Fruit fly (Drosophila melanogaster) whole organism, embryonic: ENCODE results near the gene Vti1a.

Source experiments
- Aef1 ChIP-seq: fragments of 200-800 bp; sonication (Bioruptor generic); IDR thresholded peaks from 3 replicates; pipeline ENCODE4 v1.3.6; 2022; ENCODE audit warnings: missing biosample characterization, missing genetic modification characterization
- BtbVII ChIP-seq: fragments of 200-800 bp; sonication (Bioruptor generic); optimal IDR thresholded peaks from 3 replicates; lab custom pipeline; 2017; ENCODE audit warnings: missing biosample characterization, mild to moderate bottlenecking, missing genetic modification characterization
- CG10654 ChIP-seq: fragments of 200-800 bp; sonication (Bioruptor generic); optimal IDR thresholded peaks from 2 replicates; lab custom pipeline; 2016; ENCODE audit warnings: missing biosample characterization, missing genetic modification characterization
- CG13287 ChIP-seq: fragments of 200-800 bp; sonication (Bioruptor generic); IDR thresholded peaks from 2 replicates; pipeline ENCODE4 v1.3.6; 2022; ENCODE audit warnings: missing biosample characterization, missing genetic modification characterization; ENCODE audit not compliant: partially characterized antibody
- CG13894 ChIP-seq: fragments of 200-800 bp; sonication (Bioruptor generic); optimal IDR thresholded peaks from 3 replicates; lab custom pipeline; 2018; ENCODE audit warnings: missing biosample characterization, mild to moderate bottlenecking, missing genetic modification characterization, moderate library complexity
- CG14050 ChIP-seq: fragments of 200-800 bp; sonication (Bioruptor generic); IDR thresholded peaks from 3 replicates; pipeline ENCODE4 v1.3.6; 2022; ENCODE audit warnings: missing biosample characterization, missing genetic modification characterization
- CG14710 ChIP-seq: fragments of 200-800 bp; sonication (Bioruptor generic); optimal IDR thresholded peaks from 3 replicates; lab custom pipeline; 2019; ENCODE audit warnings: missing biosample characterization, mild to moderate bottlenecking, missing genetic modification characterization, moderate library complexity
- CG1602 ChIP-seq: fragments of 200-800 bp; sonication (Bioruptor generic); optimal IDR thresholded peaks from 3 replicates; lab custom pipeline; 2016; ENCODE audit warnings: missing biosample characterization, missing genetic modification characterization
- CG16779 ChIP-seq: fragments of 200-800 bp; sonication (Bioruptor generic); IDR thresholded peaks from 2 replicates; pipeline ENCODE4 v1.3.6; 2022; ENCODE audit warnings: missing biosample characterization, missing genetic modification characterization
- CG16813 ChIP-seq: fragments of 200-800 bp; sonication (Bioruptor generic); IDR thresholded peaks from 3 replicates; pipeline ENCODE4 v1.3.6; 2022; ENCODE audit warnings: missing biosample characterization, missing genetic modification characterization; ENCODE audit not compliant: partially characterized antibody
- CG2712 ChIP-seq: fragments of 200-800 bp; optimal IDR thresholded peaks from 3 replicates; lab custom pipeline; 2019; ENCODE audit warnings: missing biosample characterization, mild to moderate bottlenecking, missing genetic modification characterization, moderate library complexity
- CG31365 ChIP-seq: fragments of 200-800 bp; sonication (Bioruptor generic); optimal IDR thresholded peaks from 2 replicates; lab custom pipeline; 2018; ENCODE audit warnings: missing biosample characterization, mild to moderate bottlenecking, missing genetic modification characterization
- CG31441 ChIP-seq: fragments of 200-800 bp; sonication (Bioruptor generic); IDR thresholded peaks from 2 replicates; pipeline ENCODE4 v1.3.6; 2022; ENCODE audit warnings: missing biosample characterization, missing genetic modification characterization
- CG3163 ChIP-seq: fragments of 200-800 bp; sonication (Bioruptor generic); optimal IDR thresholded peaks from 3 replicates; lab custom pipeline; 2016; ENCODE audit warnings: missing biosample characterization, missing genetic modification characterization
- CG34376 ChIP-seq: fragments of 200-800 bp; sonication (Bioruptor generic); optimal IDR thresholded peaks from 2 replicates; lab custom pipeline; 2018; ENCODE audit warnings: missing biosample characterization, mild to moderate bottlenecking, missing genetic modification characterization
- CG4617 ChIP-seq: fragments of 200-800 bp; sonication (Bioruptor generic); optimal IDR thresholded peaks from 3 replicates; lab custom pipeline; 2016; ENCODE audit warnings: missing biosample characterization, missing genetic modification characterization, borderline replicate concordance
- CG6654 ChIP-seq: fragments of 200-800 bp; sonication (Bioruptor generic); optimal IDR thresholded peaks from 2 replicates; lab custom pipeline; 2017; ENCODE audit warnings: missing biosample characterization, mild to moderate bottlenecking, missing genetic modification characterization
- CG7786 ChIP-seq: fragments of 200-800 bp; sonication (Bioruptor generic); optimal IDR thresholded peaks from 2 replicates; lab custom pipeline; 2016; ENCODE audit warnings: missing biosample characterization, missing genetic modification characterization
- CG7987 ChIP-seq: fragments of 200-800 bp; sonication (Bioruptor generic); optimal IDR thresholded peaks from 2 replicates; lab custom pipeline; 2018; ENCODE audit warnings: missing biosample characterization, mild to moderate bottlenecking, missing genetic modification characterization, moderate library complexity
- CG8388 ChIP-seq: fragments of 200-800 bp; sonication (Bioruptor generic); optimal IDR thresholded peaks from 2 replicates; lab custom pipeline; 2019; ENCODE audit warnings: missing biosample characterization, mild to moderate bottlenecking, missing genetic modification characterization, moderate library complexity
- CG8478 ChIP-seq: fragments of >200 bp; optimal IDR thresholded peaks from 2 replicates; lab custom pipeline; 2018
- CG8924 ChIP-seq: fragments of 200-800 bp; optimal IDR thresholded peaks from 3 replicates; lab custom pipeline; 2019; ENCODE audit warnings: missing biosample characterization, mild to moderate bottlenecking, missing genetic modification characterization, moderate library complexity
- CHES-1-like ChIP-seq: fragments of 200-800 bp; sonication (Bioruptor generic); optimal IDR thresholded peaks from 2 replicates; lab custom pipeline; 2016; ENCODE audit warnings: missing biosample characterization, missing genetic modification characterization
- CoRest ChIP-seq: fragments of 200-800 bp; sonication (Bioruptor generic); optimal IDR thresholded peaks from 3 replicates; lab custom pipeline; 2018; ENCODE audit warnings: missing biosample characterization, mild to moderate bottlenecking, missing genetic modification characterization, moderate library complexity
- Dbx ChIP-seq: fragments of 200-800 bp; sonication (Bioruptor generic); IDR thresholded peaks from 3 replicates; pipeline ENCODE4 v1.3.6; 2022; ENCODE audit warnings: missing biosample characterization, missing genetic modification characterization
- Doc2 ChIP-seq: fragments of 200-800 bp; sonication (Bioruptor generic); IDR thresholded peaks from 2 replicates; pipeline ENCODE4 v1.3.6; 2022; ENCODE audit warnings: missing biosample characterization, missing genetic modification characterization
- Hand ChIP-seq: fragments of 200-800 bp; sonication (Bioruptor generic); optimal IDR thresholded peaks from 2 replicates; lab custom pipeline; 2017; ENCODE audit warnings: mild to moderate bottlenecking, missing biosample characterization, missing genetic modification reagents, missing genetic modification characterization
- HmgD ChIP-seq: fragments of 200-800 bp; sonication (Bioruptor generic); optimal IDR thresholded peaks from 3 replicates; lab custom pipeline; 2016; ENCODE audit warnings: missing biosample characterization, missing genetic modification characterization
- MESR4 ChIP-seq: fragments of 200-800 bp; sonication (Bioruptor generic); optimal IDR thresholded peaks from 2 replicates; lab custom pipeline; 2018; ENCODE audit warnings: missing biosample characterization, mild to moderate bottlenecking, missing genetic modification characterization, moderate library complexity
- Nf-YA ChIP-seq: fragments of 200-800 bp; sonication (Bioruptor generic); IDR thresholded peaks from 2 replicates; pipeline ENCODE4 v1.3.6; 2022; ENCODE audit warnings: missing biosample characterization, missing genetic modification characterization
- Opbp ChIP-seq: fragments of 200-800 bp; sonication (Bioruptor generic); IDR thresholded peaks from 3 replicates; pipeline ENCODE4 v1.3.6; 2022; ENCODE audit warnings: missing biosample characterization, missing genetic modification characterization; ENCODE audit not compliant: partially characterized antibody
- Sox100B ChIP-seq: fragments of 200-800 bp; sonication (Bioruptor generic); optimal IDR thresholded peaks from 3 replicates; lab custom pipeline; 2018; ENCODE audit warnings: missing biosample characterization, mild to moderate bottlenecking, missing genetic modification characterization
- Tbp ChIP-seq: fragments of >200 bp; optimal IDR thresholded peaks from 2 replicates; lab custom pipeline; 2018; ENCODE audit warnings: missing biosample characterization, missing genetic modification characterization
- Xrp1 ChIP-seq: fragments of 200-800 bp; sonication (Bioruptor generic); IDR thresholded peaks from 2 replicates; pipeline ENCODE4 v1.3.6; 2022; ENCODE audit warnings: missing biosample characterization, missing genetic modification characterization
- al ChIP-seq: fragments of 200-800 bp; sonication (Bioruptor generic); IDR thresholded peaks from 2 replicates; pipeline ENCODE4 v1.3.6; 2022; ENCODE audit warnings: missing biosample characterization, missing genetic modification characterization
- aop ChIP-seq: fragments of 200-800 bp; sonication (Bioruptor generic); IDR thresholded peaks from 2 replicates; pipeline ENCODE4 v1.3.6; 2022; ENCODE audit warnings: missing biosample characterization, missing genetic modification characterization
- grau ChIP-seq: fragments of 200-800 bp; optimal IDR thresholded peaks from 3 replicates; lab custom pipeline; 2019; ENCODE audit warnings: missing biosample characterization, mild to moderate bottlenecking, missing genetic modification characterization, moderate library complexity
- hkb ChIP-seq, 2 experiments: fragments of 200-800 bp in 1 of 2; fragments of >200 bp in 1 of 2; sonication (Bioruptor generic) in 1 of 2; IDR thresholded peaks in 1 of 2; optimal IDR thresholded peaks in 1 of 2; 2 replicates each; pipeline versions ENCODE4 v1.3.6 to Lab custom; 2017 to 2022; ENCODE audit warnings: missing biosample characterization in 1 of 2, missing genetic modification characterization in 1 of 2
- maf-S ChIP-seq: fragments of 200-800 bp; sonication (Bioruptor generic); optimal IDR thresholded peaks from 2 replicates; lab custom pipeline; 2016; ENCODE audit warnings: missing biosample characterization, missing genetic modification characterization
- mam ChIP-seq: fragments of 200-800 bp; sonication (Bioruptor generic); optimal IDR thresholded peaks from 3 replicates; lab custom pipeline; 2016; ENCODE audit warnings: missing biosample characterization, missing genetic modification characterization
- odd ChIP-seq: fragments of 200-800 bp; sonication (Bioruptor generic); optimal IDR thresholded peaks from 2 replicates; lab custom pipeline; 2017; ENCODE audit warnings: missing biosample characterization, mild to moderate bottlenecking, missing genetic modification characterization
- peb ChIP-seq: fragments of 200-800 bp; sonication (Bioruptor generic); IDR thresholded peaks from 2 replicates; pipeline ENCODE4 v1.3.6; 2022; ENCODE audit warnings: missing biosample characterization, missing genetic modification characterization
- prd ChIP-seq, 3 experiments: fragments of >200 bp in 2 of 3; fragments of 200-800 bp in 1 of 3; sonication (Bioruptor generic) in 1 of 3; optimal IDR thresholded peaks in 2 of 3; IDR thresholded peaks in 1 of 3; 2 replicates in 2 of 3; 3 replicates in 1 of 3; pipeline versions ENCODE4 v1.3.6 to Lab custom; 2017 to 2022; ENCODE audit warnings: missing biosample characterization in 1 of 3, missing genetic modification characterization in 1 of 3
- pros ChIP-seq: fragments of 200-800 bp; sonication (Bioruptor generic); optimal IDR thresholded peaks from 3 replicates; lab custom pipeline; 2019; ENCODE audit warnings: missing biosample characterization, mild to moderate bottlenecking, missing genetic modification characterization, moderate library complexity
- ranshi ChIP-seq: fragments of 200-800 bp; sonication (Bioruptor generic); IDR thresholded peaks from 2 replicates; pipeline ENCODE4 v1.3.6; 2022; ENCODE audit warnings: missing biosample characterization, missing genetic modification characterization
- rib ChIP-seq: fragments of 200-800 bp; sonication (Bioruptor generic); IDR thresholded peaks from 2 replicates; pipeline ENCODE4 v1.3.6; 2022; ENCODE audit warnings: missing biosample characterization, missing genetic modification characterization
- sisA ChIP-seq: fragments of 200-800 bp; sonication (Bioruptor generic); IDR thresholded peaks from 2 replicates; pipeline ENCODE4 v1.3.6; 2022; ENCODE audit warnings: missing biosample characterization, missing genetic modification characterization
- toy ChIP-seq: fragments of 200-800 bp; sonication (Bioruptor generic); IDR thresholded peaks from 2 replicates; pipeline ENCODE4 v1.3.6; 2022; ENCODE audit warnings: missing biosample characterization, missing genetic modification characterization
- vfl ChIP-seq: fragments of 200-800 bp; sonication (Bioruptor generic); optimal IDR thresholded peaks from 2 replicates; lab custom pipeline; 2016; ENCODE audit warnings: missing biosample characterization, missing genetic modification characterization

Gene Vti1a

DNA sequence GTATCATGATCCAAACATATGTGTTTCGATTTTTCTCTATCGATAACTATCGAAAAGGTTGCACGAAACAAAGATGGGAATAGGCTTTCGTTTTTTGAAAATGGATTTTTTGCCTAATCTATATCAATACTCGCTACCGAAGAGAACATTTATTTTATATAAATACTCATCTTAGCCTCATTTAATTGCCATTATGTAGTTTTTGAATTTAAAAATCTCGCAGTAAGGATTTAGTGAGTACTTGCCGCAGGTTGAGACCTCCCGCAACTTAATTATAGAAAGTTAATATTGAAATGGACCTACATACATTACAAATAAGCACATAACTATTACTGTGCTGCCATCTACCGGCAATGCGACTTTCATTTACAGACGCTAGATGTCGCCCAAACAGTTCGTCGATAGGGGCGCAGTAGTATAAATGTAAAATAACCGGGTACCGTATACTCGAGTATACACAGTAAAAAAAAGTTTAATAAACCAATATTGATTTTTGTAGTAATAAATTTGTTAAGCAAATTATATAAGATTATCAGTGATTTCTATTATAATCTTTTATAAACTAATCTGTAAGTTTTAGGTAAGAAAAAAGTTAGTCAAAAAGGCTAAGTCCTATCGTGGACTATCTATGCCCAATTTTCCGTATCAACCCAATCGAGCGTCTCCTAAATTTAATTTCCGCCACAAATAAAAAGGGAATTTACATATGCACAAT lies 19.3 kb upstream of the Vti1a start, which contains the start of gene CG13896 (continued):
- peak; percentile 8 for TF ChIP-seq Sox100B (GFP tag; lab: Kevin White, UChicago)
- peak; percentile 83 for TF ChIP-seq CG31441 (GFP tag; lab: Robert Waterston, UW)
- peak; percentile 80 for TF ChIP-seq CG3163 (GFP tag; lab: Kevin White, UChicago)
- peak; percentile 75 for TF ChIP-seq Aef1
- TF ChIP-seq rib (GFP tag; lab: Robert Waterston, UW): no peak
- TF ChIP-seq Xrp1 (GFP tag; lab: Robert Waterston, UW): peak; percentile 79
- TF ChIP-seq CG8924 (tag; lab: Kevin White, UChicago): peak; percentile 76
- no peak for TF ChIP-seq prd (optimal IDR thresholded peaks at IDR 0.05; lab: Kevin White, UChicago)
- TF ChIP-seq prd (GFP tag; IDR thresholded peaks at IDR 0.05; lab: Robert Waterston, UW): peak; percentile 86
- TF ChIP-seq CG13894 (tag; lab: Kevin White, UChicago): peak; percentile 84
- TF ChIP-seq Hand (GFP tag; lab: Kevin White, UChicago): peak; percentile 34
- peak; percentile 76 for TF ChIP-seq CG10654 (GFP tag; lab: Kevin White, UChicago)
- peak; percentile 85 for TF ChIP-seq CG7786 (GFP tag; lab: Kevin White, UChicago)
- 0 out of 2 replicates have a peak, but pooled peaks have one; percentile 24 for TF ChIP-seq aop (GFP tag; lab: Robert Waterston, UW)
- peak; percentile 85 for TF ChIP-seq ranshi (GFP tag; lab: Robert Waterston, UW)
- TF ChIP-seq MESR4 (GFP tag; lab: Kevin White, UChicago): no peak
- TF ChIP-seq Dbx (GFP tag; lab: Robert Waterston, UW): peak; percentile 88
- TF ChIP-seq mam (GFP tag; lab: Kevin White, UChicago): peak; percentile 90
- TF ChIP-seq CG8478 (lab: Kevin White, UChicago): no peak
- peak; percentile 24; the same call in 1 of the 2 replicates for TF ChIP-seq toy (GFP tag; lab: Robert Waterston, UW)
- TF ChIP-seq CG2712 (tag; lab: Kevin White, UChicago): peak; percentile 87
- peak; percentile 72 for TF ChIP-seq CG14710 (tag; lab: Kevin White, UChicago)
- peak; percentile 71 for TF ChIP-seq vfl (GFP tag; lab: Kevin White, UChicago)
- peak; percentile 87 for TF ChIP-seq CG16779 (GFP tag; lab: Robert Waterston, UW)
- 0 out of 2 replicates have a peak, but pooled peaks have one; percentile 25 for TF ChIP-seq Doc2
- TF ChIP-seq BtbVII: peak; percentile 66
- TF ChIP-seq CG34376 (GFP tag; lab: Kevin White, UChicago): peak; percentile 69
- TF ChIP-seq HmgD (GFP tag; lab: Kevin White, UChicago): peak; percentile 90
- TF ChIP-seq CG13287: peak; percentile 73
- TF ChIP-seq grau (tag; lab: Kevin White, UChicago): peak; percentile 87
- TF ChIP-seq CoRest: peak; percentile 84
- TF ChIP-seq CG16813: peak; percentile 62; the same call in 1 of the 3 replicates
- peak; percentile 67 for TF ChIP-seq Nf-YA
- peak; percentile 92 for TF ChIP-seq CG1602 (GFP tag; lab: Kevin White, UChicago)
- peak; percentile 74 for TF ChIP-seq peb (GFP tag; lab: Robert Waterston, UW)
- TF ChIP-seq al (GFP tag; lab: Robert Waterston, UW): peak; percentile 60
- no peak for TF ChIP-seq pros
- peak; percentile 61 for TF ChIP-seq Opbp (GFP tag; lab: Robert Waterston, UW)
- TF ChIP-seq hkb (optimal IDR thresholded peaks at IDR 0.05; lab: Kevin White, UChicago): peak; percentile 54
- TF ChIP-seq hkb (GFP tag; IDR thresholded peaks at IDR 0.05; lab: Robert Waterston, UW): peak; percentile 69
- TF ChIP-seq Tbp (GFP tag; lab: Kevin White, UChicago): peak; percentile 37
- peak; percentile 76 for TF ChIP-seq CG31365
- peak; percentile 62 for TF ChIP-seq CG6654
- TF ChIP-seq CG7987 (GFP tag; lab: Kevin White, UChicago): peak; percentile 90
- peak; percentile 62 for TF ChIP-seq odd (GFP tag; lab: Kevin White, UChicago)
- peak; percentile 54 for TF ChIP-seq CG14050 (GFP tag; lab: Robert Waterston, UW)
- TF ChIP-seq sisA: peak; percentile 92
- TF ChIP-seq CHES-1-like (GFP tag; lab: Kevin White, UChicago): peak; percentile 84
- peak; percentile 75 for TF ChIP-seq CG8388 (GFP tag; lab: Kevin White, UChicago)
- peak; percentile 79 for TF ChIP-seq CG4617 (GFP tag; lab: Kevin White, UChicago)
- TF ChIP-seq maf-S: peak; percentile 91
